Fruit fly (Drosophila melanogaster) S2 (cell line): ENCODE measurements around the gene Rpt3.

Experiments used
- CG8478 ChIP-seq: fragments of >200 bp; optimal IDR thresholded peaks from 2 replicates; lab custom pipeline; 2018
- CTCF ChIP-seq, 2 experiments: fragments of >200 bp; optimal IDR thresholded peaks; 2 replicates each; lab custom pipeline; 2018

Gene Rpt3

dm6 chrX:11123561-11123960 is 1.3 kb upstream of the Rpt3 start:
- no peak for TF ChIP-seq CTCF (optimal IDR thresholded peaks at IDR 0.05; lab: Kevin White, UChicago)
- TF ChIP-seq CG8478 = no peak

DNA sequence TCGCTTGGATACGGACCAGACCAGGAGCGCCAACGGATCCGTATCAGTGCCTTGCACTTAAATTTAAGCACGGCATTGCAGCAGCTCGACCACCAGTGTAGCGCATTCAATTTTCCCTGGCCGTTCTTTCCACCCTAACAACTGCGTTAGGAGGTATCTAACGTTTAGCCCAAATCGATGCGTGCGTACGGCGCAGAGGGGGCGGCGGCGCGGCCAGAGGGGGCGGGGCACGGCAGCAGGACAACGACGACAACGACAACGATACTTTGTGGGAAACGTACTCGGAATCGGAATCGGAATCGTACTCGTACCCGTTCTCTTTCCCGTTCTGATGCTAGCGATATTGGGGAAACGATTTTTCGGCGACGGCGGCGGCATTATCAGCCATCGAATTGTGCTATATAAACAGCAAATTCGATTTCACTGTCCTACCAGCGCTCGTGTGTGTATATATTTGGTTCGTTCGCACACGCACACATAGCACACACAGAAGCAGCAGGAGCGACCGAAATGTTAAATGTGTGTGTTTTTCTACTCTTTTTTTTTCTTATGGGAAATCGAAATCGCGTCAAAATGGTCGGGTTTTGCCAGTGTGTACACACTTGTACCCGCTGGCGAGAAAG is 664 bp upstream of the Rpt3 start, which contains the start of gene CG11122:
TSS of gene CG11122 (minus strand) at position 601 of the 623 bp plus-strand sequence.
- TF ChIP-seq CG8478 (no peak), CTCF (optimal IDR thresholded peaks at IDR 0.05; lab: Kevin White, UChicago) (no peak)

DNA sequence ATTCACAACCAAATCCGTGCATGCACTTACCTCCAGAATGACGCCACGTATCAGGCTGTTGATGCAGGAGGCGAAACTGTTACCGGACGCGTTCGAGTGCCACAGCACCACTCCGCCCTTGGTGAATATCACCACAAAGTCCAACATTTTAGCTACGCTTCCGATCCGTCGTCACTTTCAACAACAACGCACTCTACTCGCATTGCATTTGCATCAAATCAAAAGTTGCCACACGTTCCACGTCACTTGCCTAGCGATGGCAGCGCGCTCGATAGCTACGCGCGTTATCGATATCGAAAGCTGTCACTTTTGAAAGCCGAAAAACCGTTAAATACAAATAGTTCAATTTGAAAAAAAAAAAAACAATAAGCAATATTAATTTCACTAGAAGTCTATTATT is 3.9 kb downstream of the Rpt3 start, which contains the start of gene SrpRalpha:
TSS of gene SrpRalpha (minus strand) at position 260 of the 400 bp plus-strand sequence.
- TF ChIP-seq CG8478 = no peak
- no peak for TF ChIP-seq CTCF (optimal IDR thresholded peaks at IDR 0.05; lab: Kevin White, UChicago)

- no peak for TF ChIP-seq CG8478
- no peak for TF ChIP-seq CTCF (optimal IDR thresholded peaks at IDR 0.05; lab: Kevin White, UChicago)
These were observed 7.4 kb downstream of the Rpt3 start, which contains the start of gene CG44385 for dm6 chrX:11132312-11132711. CG44385 (minus strand) TSS chrX:11132412.

dm6 chrX:11135840-11136586 is 11.1 kb downstream of the Rpt3 start:
- TF ChIP-seq CTCF (optimal IDR thresholded peaks at IDR 0.05; lab: Kevin White, UChicago) = no peak
- TF ChIP-seq CG8478 = no peak

DNA sequence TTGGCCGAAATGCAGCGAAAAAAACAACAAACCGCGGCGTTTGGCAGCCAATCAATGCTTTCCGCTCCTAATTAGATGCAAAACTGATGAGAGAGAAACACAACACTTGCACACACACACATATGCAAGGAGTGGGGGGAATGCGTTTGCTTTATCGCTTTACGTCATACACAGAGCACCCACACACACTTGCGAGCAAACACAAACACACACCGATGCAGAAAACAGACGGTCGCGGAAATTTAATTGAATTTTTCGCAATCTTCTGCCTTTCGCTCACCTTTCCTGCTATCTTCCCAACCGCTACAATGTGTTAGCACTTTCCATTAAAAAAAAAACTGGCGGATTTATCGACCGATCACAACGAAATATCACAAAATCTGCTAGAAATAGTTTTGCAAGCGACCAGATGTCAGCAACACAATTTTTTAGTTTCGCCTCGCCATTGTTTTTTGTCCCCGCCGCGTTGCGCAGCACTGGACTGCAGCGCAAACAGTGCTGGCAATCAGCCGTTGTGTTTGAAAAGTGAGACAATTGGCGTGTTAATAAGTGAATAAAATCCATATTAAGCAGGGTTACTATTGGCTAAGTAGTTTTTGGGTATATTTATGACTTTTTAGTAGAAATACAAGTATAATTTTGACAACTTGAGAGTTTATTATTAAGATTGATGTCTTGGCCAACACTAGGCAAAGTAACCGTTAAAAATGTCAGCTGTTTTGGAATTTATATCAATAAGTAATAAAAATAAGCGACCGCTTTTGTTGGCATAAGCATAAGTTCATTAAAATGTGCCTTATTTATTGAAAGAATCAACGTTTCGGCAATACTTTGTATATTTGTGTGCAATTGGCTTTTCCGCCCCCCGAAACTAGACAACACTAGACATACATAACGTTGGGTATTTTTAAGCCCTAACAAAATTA is 11.9 kb downstream of the Rpt3 start, which contains the start of gene Klp10A:
TSS of gene Klp10A (minus strand) at position 532 of the 926 bp plus-strand sequence.
- TF ChIP-seq CTCF (optimal IDR thresholded peaks at IDR 0.05; lab: Kevin White, UChicago) (no peak), CG8478 (no peak)

DNA sequence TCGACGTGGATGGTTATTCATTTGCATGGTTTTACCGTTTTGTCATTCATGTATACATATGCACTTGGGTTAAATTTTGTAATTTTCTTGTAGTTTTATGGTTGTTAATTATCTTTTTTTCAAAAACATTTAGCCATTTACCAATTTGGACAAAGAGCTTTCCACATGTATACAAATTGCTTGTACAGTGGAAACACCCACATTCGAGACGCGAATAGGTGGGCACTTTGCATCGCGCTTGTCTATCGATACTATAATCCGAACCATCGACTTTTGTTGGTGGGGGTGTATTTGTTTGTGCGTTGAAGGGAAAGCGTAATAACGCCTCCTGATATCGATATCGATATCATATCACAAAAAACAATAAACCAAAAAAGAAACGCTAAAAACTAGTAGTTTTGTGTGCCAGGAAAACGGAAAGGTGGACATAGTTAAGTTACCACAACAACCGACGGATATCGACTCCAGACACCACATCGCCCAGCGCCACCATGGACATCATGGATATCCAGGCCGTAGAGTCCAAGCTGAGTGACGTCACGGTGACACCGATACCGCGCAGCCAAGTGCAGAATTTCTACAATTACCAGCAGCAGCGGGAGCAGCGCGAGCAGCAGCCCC is 12.8 kb downstream of the Rpt3 start, which contains the start of gene CDK2AP1:
TSS of gene CDK2AP1 (plus strand) at position 294 of the 621 bp plus-strand sequence.
- TF ChIP-seq CG8478 = no peak
- peak in 1 of 2 experiments; percentile 28 for TF ChIP-seq CTCF (optimal IDR thresholded peaks at IDR 0.05; lab: Kevin White, UChicago)

DNA sequence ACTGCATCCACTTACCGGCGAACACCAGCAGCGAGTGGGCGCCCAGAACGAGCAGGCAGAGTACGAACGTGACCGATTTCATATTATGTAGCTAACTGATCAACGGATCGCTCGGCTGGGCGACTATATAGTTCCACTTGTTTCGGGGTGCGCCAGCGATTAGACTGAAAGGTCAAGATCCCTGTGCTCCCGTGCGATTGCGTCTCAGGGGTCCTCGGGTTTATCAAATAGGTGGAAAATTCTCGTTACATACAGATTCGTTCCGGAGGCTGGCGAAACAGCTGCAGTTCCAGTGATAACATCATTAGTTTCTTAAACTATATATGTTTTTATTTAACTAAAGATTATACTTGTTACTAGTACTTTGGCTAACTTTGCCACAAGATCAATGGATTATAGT is 15.3 kb downstream of the Rpt3 start, which contains the start of gene ssp7:
TSS of gene ssp7 (minus strand) at position 101 of the 400 bp plus-strand sequence.
- no peak for TF ChIP-seq CG8478
- no peak for TF ChIP-seq CTCF (optimal IDR thresholded peaks at IDR 0.05; lab: Kevin White, UChicago)

- TF ChIP-seq CTCF (optimal IDR thresholded peaks at IDR 0.05; lab: Kevin White, UChicago) (no peak), CG8478 (no peak)
These were observed 17.1 kb downstream of the Rpt3 start, which contains the start of the genes CG15199 and CG15202 for dm6 chrX:11141785-11142591. CG15199 (minus strand) TSS chrX:11141835. CG15202 (plus strand) TSS chrX:11142541.

DNA sequence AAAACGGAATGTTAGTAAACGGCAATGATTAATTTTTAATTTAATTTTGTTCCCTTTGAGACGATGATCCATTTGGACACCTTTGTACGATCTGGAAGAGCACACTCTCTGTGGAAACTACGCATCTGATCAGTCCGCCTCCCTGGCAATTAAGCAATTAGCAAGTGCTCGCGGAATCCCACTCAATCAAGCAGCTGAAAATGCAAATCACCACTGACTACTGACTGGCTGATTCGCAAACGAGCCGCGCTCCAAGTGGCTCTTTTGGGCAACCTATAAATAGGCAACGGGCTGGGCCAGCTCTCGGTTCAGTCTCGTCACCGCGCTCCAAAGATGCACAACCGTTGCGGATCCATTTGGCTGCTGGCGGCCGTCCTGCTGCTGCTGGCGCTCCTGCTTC is 18.9 kb downstream of the Rpt3 start, which contains the start of gene CG15201:
TSS of gene CG15201 (plus strand) at position 301 of the 400 bp plus-strand sequence.
- TF ChIP-seq CTCF (optimal IDR thresholded peaks at IDR 0.05; lab: Kevin White, UChicago) (no peak), CG8478 (no peak)

dm6 chrX:11144575-11144974 is 19.7 kb downstream of the Rpt3 start:
- TF ChIP-seq CG8478 = no peak
- TF ChIP-seq CTCF (optimal IDR thresholded peaks at IDR 0.05; lab: Kevin White, UChicago) = no peak

DNA sequence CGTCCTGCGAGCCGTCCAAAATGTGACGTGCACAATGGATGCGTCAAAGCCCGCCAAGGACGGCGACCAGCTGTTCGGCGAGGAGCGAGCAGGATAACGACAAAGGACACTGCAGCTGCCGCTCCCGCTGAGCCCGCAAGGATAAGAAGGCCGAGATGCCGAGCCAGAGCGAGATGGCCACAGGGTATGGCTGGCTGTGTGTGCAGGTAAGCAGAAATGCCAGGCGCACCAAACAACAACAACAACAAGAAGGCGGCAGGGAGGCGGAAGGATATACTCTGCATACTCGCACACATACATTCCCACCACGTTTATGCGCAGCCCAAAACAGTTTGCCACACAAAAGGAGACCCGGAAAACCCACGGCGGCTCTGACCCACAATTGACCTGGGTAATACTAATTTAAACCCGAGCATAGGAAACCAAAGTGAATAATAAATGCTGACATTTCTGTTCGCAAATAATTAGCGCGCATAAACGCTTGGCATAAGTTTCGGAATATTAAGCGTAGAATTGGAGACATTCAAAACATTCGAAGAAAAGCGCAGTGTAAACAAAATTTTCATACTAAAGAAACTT is 21.8 kb downstream of the Rpt3 start:
- TF ChIP-seq CG8478 = no peak
- TF ChIP-seq CTCF (optimal IDR thresholded peaks at IDR 0.05; lab: Kevin White, UChicago) = no peak

- no peak for TF ChIP-seq CTCF (optimal IDR thresholded peaks at IDR 0.05; lab: Kevin White, UChicago)
These were observed 22.7 kb downstream of the Rpt3 start for dm6 chrX:11147553-11148067.
